Worm (Caenorhabditis elegans) whole organism, L4/young adult: Measurements from ENCODE around the gene T22B7.3.

Source experiments
- W03F9.2 ChIP-seq: fragments of 150-350 bp; optimal IDR thresholded peaks from 2 replicates; lab custom pipeline; 2014; ENCODE audit warnings: missing biosample characterization, missing genetic modification characterization
- dao-5 ChIP-seq: sonication (generic microtip); optimal IDR thresholded peaks from 2 replicates; lab custom pipeline; 2016; ENCODE audit warnings: missing genotype, missing genetic modification characterization, moderate library complexity, missing compliant biosample characterization

ce11 chrX:5669733-5670132, 22.6 kb downstream of the T22B7.3 start:
- TF ChIP-seq W03F9.2 (tag; lab: Kevin White, UChicago) (no peak), dao-5 (tag; lab: Kevin White, UChicago) (no peak)
